Worm (Caenorhabditis elegans): Measurements from ENCODE around the gene C15H9.5.
A peak's percentile ranks its signal among the peaks of the same experiment; 100 is the strongest.

The C15H9.5 gene

ce11 chrX:6081793-6082192 is 11.3 kb upstream of the C15H9.5 start:
- no peak for TF ChIP-seq sea-2 (GFP tag; IDR thresholded peaks at IDR 0.05)
- no peak for TF ChIP-seq Y79H2A.3 (GFP tag; conservative IDR thresholded peaks at IDR 0.05)
- TF ChIP-seq pbrm-1 (GFP tag; IDR thresholded peaks at IDR 0.05), result no peak
- TF ChIP-seq xnd-1 (tag; optimal IDR thresholded peaks at IDR 0.05), result no peak
- TF ChIP-seq madf-10 (tag; optimal IDR thresholded peaks at IDR 0.05), result no peak

DNA sequence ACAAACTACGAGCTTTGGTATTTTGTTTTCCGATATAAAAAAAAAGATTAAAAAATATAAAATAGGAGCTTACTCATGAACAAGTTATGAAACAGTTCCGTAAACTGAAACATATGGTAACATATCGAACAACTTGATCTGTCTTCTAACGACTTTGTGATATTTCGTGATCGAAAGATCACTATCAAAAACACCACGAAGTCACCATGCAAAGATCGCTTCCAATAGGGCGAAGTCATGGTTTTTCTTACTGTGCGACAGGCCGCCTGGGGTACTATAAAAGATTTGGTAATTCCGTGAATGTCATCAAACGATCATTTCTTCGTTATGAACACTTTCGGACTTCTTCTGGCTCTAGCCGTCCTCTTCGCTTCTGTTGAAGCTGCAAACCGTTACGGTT is 10.4 kb upstream of the C15H9.5 start, which contains the start of gene C45B2.3:
Gene C45B2.3, plus strand, starts transcription at position 301 of the 400 bp plus-strand sequence.
- TF ChIP-seq snpc-1.3 (tag; optimal IDR thresholded peaks at IDR 0.05; ENCODE audit: insufficient read depth) (no peak), madf-10 (tag; optimal IDR thresholded peaks at IDR 0.05) (no peak), F57C9.4 (tag; optimal IDR thresholded peaks at IDR 0.05) (no peak)

DNA sequence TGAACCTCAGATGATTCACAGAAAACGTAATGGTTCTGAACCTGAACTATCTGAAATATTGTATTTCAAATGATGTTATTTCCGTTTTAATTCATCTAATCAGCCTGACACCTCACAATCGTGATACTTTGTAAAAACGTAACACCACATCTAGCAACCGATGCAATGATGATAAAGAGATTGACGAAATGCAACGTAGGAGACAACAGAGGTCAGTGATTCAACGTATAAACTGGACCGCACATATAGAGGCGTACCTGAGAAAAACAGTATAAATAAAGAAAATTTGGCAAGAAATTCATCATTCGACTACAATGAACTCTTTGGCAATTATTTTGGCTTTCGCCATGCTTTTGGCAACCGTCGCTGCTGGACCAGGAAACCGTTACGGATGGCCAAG is 8.7 kb upstream of the C15H9.5 start, which contains the start of gene C45B2.2:
Gene C45B2.2, plus strand, starts transcription at position 301 of the 400 bp plus-strand sequence.
- TF ChIP-seq snpc-4 (GFP tag; optimal IDR thresholded peaks at IDR 0.05) (no peak), snpc-4 (tag; optimal IDR thresholded peaks at IDR 0.05) (no peak)

ce11 chrX:6085824-6086223 is 7.3 kb upstream of the C15H9.5 start, which contains the start of gene C45B2.1:
TSS of gene C45B2.1 (plus strand) at chrX:6086124.
- TF ChIP-seq cebp-2 (GFP tag; IDR thresholded peaks at IDR 0.05), result no peak
- TF ChIP-seq dox-1 (GFP tag; IDR thresholded peaks at IDR 0.05), result no peak
- TF ChIP-seq snpc-1.3 (tag; optimal IDR thresholded peaks at IDR 0.05; ENCODE audit: insufficient read depth), result no peak
- no peak for TF ChIP-seq F37B4.10 (GFP tag; IDR thresholded peaks at IDR 0.05)
- no peak for TF ChIP-seq Y95B8A.8 (GFP tag; IDR thresholded peaks at IDR 0.05)

- TF ChIP-seq madf-3 (GFP tag; IDR thresholded peaks at IDR 0.05) (no peak), hlh-26 (GFP tag; conservative IDR thresholded peaks at IDR 0.05) (no peak), nhr-90 (tag; optimal IDR thresholded peaks at IDR 0.05) (no peak), nfyb-1 (GFP tag; IDR thresholded peaks at IDR 0.05) (no peak), B0261.1 (tag; optimal IDR thresholded peaks at IDR 0.05) (no peak), lin-35 (GFP tag; optimal IDR thresholded peaks at IDR 0.05) (no peak), lin-40 (tag; optimal IDR thresholded peaks at IDR 0.05) (no peak)
Observed at ce11 chrX:6087676-6088075, 5.4 kb upstream of the C15H9.5 start, which contains the start of gene C45B2.8. TSS of gene C45B2.8 (plus strand) at chrX:6087976.

DNA sequence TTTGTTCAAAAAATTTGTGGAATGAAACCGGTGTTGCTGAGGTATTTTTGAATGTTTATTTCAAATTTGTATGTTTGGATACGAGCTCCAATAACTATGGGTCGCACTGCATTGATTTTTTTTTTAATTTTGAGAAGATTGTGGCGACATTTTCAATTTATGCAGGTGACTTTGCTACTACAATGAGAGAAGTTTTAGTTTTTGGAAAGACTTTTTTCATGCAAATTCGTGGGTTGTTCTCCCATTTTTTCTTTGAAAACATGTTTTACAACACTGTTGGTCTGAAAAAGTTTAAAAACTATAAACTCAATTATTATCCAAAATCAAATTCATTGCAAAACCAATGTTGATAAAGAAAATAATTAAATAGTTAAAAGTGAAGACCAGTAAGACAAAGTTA is 4.4 kb upstream of the C15H9.5 start:
- TF ChIP-seq let-607 (tag; optimal IDR thresholded peaks at IDR 0.05) (peak; percentile 7 to 42), snpc-1.1 (tag; optimal IDR thresholded peaks at IDR 0.05; ENCODE audit: insufficient read depth) (no peak), tlf-1 (GFP tag; optimal IDR thresholded peaks at IDR 0.05) (peak; percentile 54), madf-10 (tag; optimal IDR thresholded peaks at IDR 0.05) (peak; percentile 61), Y53G8AR.9 (GFP tag; conservative IDR thresholded peaks at IDR 0.05) (0 out of 2 replicates have a peak, but pooled peaks have one; percentile 39), sptf-2 (GFP tag; optimal IDR thresholded peaks at IDR 0.05) (peak; percentile 12), die-1 (tag; optimal IDR thresholded peaks at IDR 0.05) (peak; percentile 20), F49E8.2 (tag; optimal IDR thresholded peaks at IDR 0.05; ENCODE audit: insufficient read depth) (no peak), Y95B8A.8 (GFP tag; IDR thresholded peaks at IDR 0.05) (no peak), atf-7 (tag; optimal IDR thresholded peaks at IDR 0.05) (peak; percentile 41), F22D6.2 (tag; optimal IDR thresholded peaks at IDR 0.05) (peak; percentile 22), Y56A3A.18 (GFP tag; IDR thresholded peaks at IDR 0.05) (peak; percentile 18; the same call in 1 of the 2 replicates), B0336.3 (GFP tag; IDR thresholded peaks at IDR 0.05) (0 out of 2 replicates have a peak, but pooled peaks have one; percentile 23)

Measured in whole organism, young adult.